Fruit fly (Drosophila melanogaster): Measurements from ENCODE around the gene chb.

Gene chb

dm6 chr3L:21200587-21200986 lies 27.9 kb downstream of the chb start:
- TF ChIP-seq bab1 (GFP tag; optimal IDR thresholded peaks at IDR 0.05) (no peak), Hr96 (GFP tag; optimal IDR thresholded peaks at IDR 0.05) (no peak), CG33017 (tag; optimal IDR thresholded peaks at IDR 0.05) (no peak), CG7045 (GFP tag; optimal IDR thresholded peaks at IDR 0.05) (no peak), pad (GFP tag; optimal IDR thresholded peaks at IDR 0.05) (no peak), Clk (GFP tag; optimal IDR thresholded peaks at IDR 0.05) (no peak), CG14711 (tag; optimal IDR thresholded peaks at IDR 0.05) (no peak), CG12768 (GFP tag; optimal IDR thresholded peaks at IDR 0.05) (peak; percentile 48), CG1620 (GFP tag; optimal IDR thresholded peaks at IDR 0.05) (no peak), Crg-1 (GFP tag; optimal IDR thresholded peaks at IDR 0.05) (no peak), CG11617 (GFP tag; optimal IDR thresholded peaks at IDR 0.05) (no peak), cnc (optimal IDR thresholded peaks at IDR 0.05) (no peak), Mnt (GFP tag; optimal IDR thresholded peaks at IDR 0.05) (no peak), kay (GFP tag; ENCODE audit: borderline replicate concordance) (peak; percentile 72), toe (GFP tag; optimal IDR thresholded peaks at IDR 0.05) (no peak), tj (GFP tag; optimal IDR thresholded peaks at IDR 0.05) (no peak)

dm6 chr3L:21201246-21201896 lies 28.7 kb downstream of the chb start:
- no peak for TF ChIP-seq ovo (GFP tag; optimal IDR thresholded peaks at IDR 0.05)
- no peak for TF ChIP-seq CG12768 (GFP tag; optimal IDR thresholded peaks at IDR 0.05)
- peak; percentile 90 for TF ChIP-seq kay (GFP tag; ENCODE audit: borderline replicate concordance)
- TF ChIP-seq Clk (GFP tag; optimal IDR thresholded peaks at IDR 0.05), result no peak
- no peak for TF ChIP-seq CG5204 (GFP tag; optimal IDR thresholded peaks at IDR 0.05)
- TF ChIP-seq CG1620 (GFP tag; optimal IDR thresholded peaks at IDR 0.05), result no peak

dm6 chr3L:21202029-21202776 lies 29.6 kb downstream of the chb start:
- TF ChIP-seq CG11617 (GFP tag; optimal IDR thresholded peaks at IDR 0.05) (no peak), toe (GFP tag; optimal IDR thresholded peaks at IDR 0.05) (peak; percentile 39)

- TF ChIP-seq Hr96 (GFP tag; optimal IDR thresholded peaks at IDR 0.05), result no peak
- TF ChIP-seq toe (GFP tag; optimal IDR thresholded peaks at IDR 0.05), result peak; percentile 10
- TF ChIP-seq kay (GFP tag; ENCODE audit: borderline replicate concordance), result peak; percentile 94
- no peak for TF ChIP-seq ovo (GFP tag; optimal IDR thresholded peaks at IDR 0.05)
- no peak for TF ChIP-seq CG1620 (GFP tag; optimal IDR thresholded peaks at IDR 0.05)
- TF ChIP-seq CG11617 (GFP tag; optimal IDR thresholded peaks at IDR 0.05), result peak; percentile 44
- no peak for TF ChIP-seq Crg-1 (GFP tag; optimal IDR thresholded peaks at IDR 0.05)
- no peak for TF ChIP-seq CG12768 (GFP tag; optimal IDR thresholded peaks at IDR 0.05)
- TF ChIP-seq tj (GFP tag; optimal IDR thresholded peaks at IDR 0.05), result peak; percentile 63
- TF ChIP-seq bab1 (GFP tag; optimal IDR thresholded peaks at IDR 0.05), result peak; percentile 49
- no peak for TF ChIP-seq CG14711 (tag; optimal IDR thresholded peaks at IDR 0.05)
- TF ChIP-seq CG7101 (tag; optimal IDR thresholded peaks at IDR 0.05), result no peak
- peak; percentile 72 for TF ChIP-seq cic (GFP tag; optimal IDR thresholded peaks at IDR 0.05)
- TF ChIP-seq Clk (GFP tag; optimal IDR thresholded peaks at IDR 0.05), result no peak
- TF ChIP-seq Mnt (GFP tag; optimal IDR thresholded peaks at IDR 0.05), result peak; percentile 54
- TF ChIP-seq pad (GFP tag; optimal IDR thresholded peaks at IDR 0.05), result no peak
- TF ChIP-seq cnc (optimal IDR thresholded peaks at IDR 0.05), result no peak
- peak; percentile 28 for TF ChIP-seq CG33017 (tag; optimal IDR thresholded peaks at IDR 0.05)
- no peak for TF ChIP-seq CG7045 (GFP tag; optimal IDR thresholded peaks at IDR 0.05)
- no peak for TF ChIP-seq CG5204 (GFP tag; optimal IDR thresholded peaks at IDR 0.05)
Measured at dm6 chr3L:21202777-21203282, 30.2 kb downstream of the chb start, which contains the start of the genes Targ1, CG10512 and Targ2. Gene Targ1, minus strand, starts transcription at chr3L:21202882. Gene CG10512, plus strand, starts transcription at chr3L:21202920. Gene Targ2, minus strand, starts transcription at chr3L:21203232.

dm6 chr3L:21204581-21205495 lies 32.2 kb downstream of the chb start:
- TF ChIP-seq ovo (GFP tag; optimal IDR thresholded peaks at IDR 0.05) (no peak), tj (GFP tag; optimal IDR thresholded peaks at IDR 0.05) (peak; percentile 81), kay (GFP tag; ENCODE audit: borderline replicate concordance) (no peak), CG5204 (GFP tag; optimal IDR thresholded peaks at IDR 0.05) (no peak), cic (GFP tag; optimal IDR thresholded peaks at IDR 0.05) (no peak), Mnt (GFP tag; optimal IDR thresholded peaks at IDR 0.05) (no peak), CG7101 (tag; optimal IDR thresholded peaks at IDR 0.05) (peak; percentile 6), pad (GFP tag; optimal IDR thresholded peaks at IDR 0.05) (no peak), Hr96 (GFP tag; optimal IDR thresholded peaks at IDR 0.05) (no peak), CG14711 (tag; optimal IDR thresholded peaks at IDR 0.05) (no peak), CG7045 (GFP tag; optimal IDR thresholded peaks at IDR 0.05) (no peak), cnc (optimal IDR thresholded peaks at IDR 0.05) (no peak), Crg-1 (GFP tag; optimal IDR thresholded peaks at IDR 0.05) (no peak), CG12768 (GFP tag; optimal IDR thresholded peaks at IDR 0.05) (peak; percentile 21), CG33017 (tag; optimal IDR thresholded peaks at IDR 0.05) (no peak), CG1620 (GFP tag; optimal IDR thresholded peaks at IDR 0.05) (no peak), bab1 (GFP tag; optimal IDR thresholded peaks at IDR 0.05) (no peak), Clk (GFP tag; optimal IDR thresholded peaks at IDR 0.05) (no peak), toe (GFP tag; optimal IDR thresholded peaks at IDR 0.05) (no peak), CG11617 (GFP tag; optimal IDR thresholded peaks at IDR 0.05) (no peak)

Measured in whole organism, adult.